Worm (Caenorhabditis elegans) whole organism, young adult: ENCODE results near the gene vab-19.

Source experiments
- B0261.1 ChIP-seq: sonication (generic microtip); optimal IDR thresholded peaks from 2 replicates; lab custom pipeline; 2016; ENCODE audit warnings: mild to moderate bottlenecking, missing genetic modification characterization, moderate library complexity, missing compliant biosample characterization
- F55B11.4 ChIP-seq: sonication (generic microtip); optimal IDR thresholded peaks from 2 replicates; lab custom pipeline; 2016; ENCODE audit warnings: missing compliant biosample characterization, missing genetic modification characterization, borderline replicate concordance; ENCODE audit not compliant: insufficient read depth
- Y53F4B.3 ChIP-seq: fragments of 200-800 bp; sonication (Bioruptor generic); IDR thresholded peaks from 2 replicates; pipeline ENCODE4 v1.3.6; 2022; ENCODE audit warnings: missing genetic modification reagents, missing genetic modification characterization, missing compliant biosample characterization
- ZK185.1 ChIP-seq: sonication (generic microtip); optimal IDR thresholded peaks from 2 replicates; lab custom pipeline; 2016; ENCODE audit warnings: mild to moderate bottlenecking, missing genetic modification characterization, missing compliant biosample characterization; ENCODE audit not compliant: poor library complexity, severe bottlenecking
- ceh-79 ChIP-seq: sonication (generic microtip); optimal IDR thresholded peaks from 2 replicates; lab custom pipeline; 2017; ENCODE audit warnings: mild to moderate bottlenecking, missing genetic modification characterization, missing compliant biosample characterization
- dpl-1 ChIP-seq: fragments of 150-350 bp; optimal IDR thresholded peaks from 2 replicates; lab custom pipeline; 2014; ENCODE audit warnings: missing biosample characterization, missing genetic modification reagents, missing genetic modification characterization
- hlh-12 ChIP-seq: sonication (generic microtip); optimal IDR thresholded peaks from 2 replicates; lab custom pipeline; 2016; ENCODE audit warnings: missing genetic modification characterization, missing compliant biosample characterization
- nhr-90 ChIP-seq: sonication (generic microtip); optimal IDR thresholded peaks from 2 replicates; lab custom pipeline; 2016; ENCODE audit warnings: missing genotype, mild to moderate bottlenecking, missing genetic modification characterization, missing compliant biosample characterization
- tbx-9 ChIP-seq: sonication (generic microtip); optimal IDR thresholded peaks from 2 replicates; lab custom pipeline; 2016; ENCODE audit warnings: borderline replicate concordance, missing genetic modification characterization, inconsistent platforms, missing compliant biosample characterization
- tlf-1 ChIP-seq: fragments of 200-800 bp; sonication (Bioruptor generic); optimal IDR thresholded peaks from 2 replicates; lab custom pipeline; 2018; ENCODE audit warnings: mild to moderate bottlenecking, missing genetic modification characterization, missing compliant biosample characterization
- unc-130 ChIP-seq: sonication (generic microtip); optimal IDR thresholded peaks from 2 replicates; lab custom pipeline; 2016; ENCODE audit warnings: missing genetic modification reagents, missing genetic modification characterization, missing compliant biosample characterization
- zim-3 ChIP-seq: sonication (generic microtip); optimal IDR thresholded peaks from 2 replicates; lab custom pipeline; 2017; ENCODE audit warnings: mild to moderate bottlenecking, missing genetic modification characterization, moderate library complexity, missing compliant biosample characterization

DNA sequence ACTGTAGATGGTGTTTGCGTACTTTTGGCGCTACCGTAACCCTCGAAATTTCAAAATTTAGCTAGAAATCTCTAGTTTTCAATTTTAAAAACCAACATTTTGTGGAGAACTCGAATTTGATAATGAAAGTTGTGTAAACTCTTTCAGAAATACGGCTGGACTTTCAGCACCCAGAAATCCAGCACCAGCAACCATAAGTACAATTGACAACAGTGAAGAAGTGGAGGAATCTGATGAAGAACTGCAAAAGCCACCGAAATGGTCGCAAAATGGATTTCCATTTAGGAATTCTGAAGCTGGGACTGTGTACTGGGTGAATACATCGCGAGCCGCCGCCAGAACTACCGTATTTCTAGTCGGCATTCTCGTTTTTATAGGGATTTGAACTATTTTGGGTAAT lies 40.4 kb downstream of the vab-19 start, which contains the start of gene F53G2.13:
- TF ChIP-seq tbx-9 (tag; lab: Kevin White, UChicago) (no peak), Y53F4B.3 (GFP tag; lab: Robert Waterston, UW) (no peak), unc-130 (GFP tag; lab: Kevin White, UChicago) (no peak), ZK185.1 (no peak), B0261.1 (no peak), dpl-1 (GFP tag; lab: Kevin White, UChicago) (no peak), hlh-12 (tag; lab: Kevin White, UChicago) (no peak), ceh-79 (no peak), nhr-90 (no peak), zim-3 (tag; lab: Kevin White, UChicago) (no peak), F55B11.4 (tag; lab: Kevin White, UChicago) (no peak), tlf-1 (GFP tag; lab: Kevin White, UChicago) (no peak)
